Worm (Caenorhabditis elegans) whole organism, L1 larva: Measurements from ENCODE around the gene str-113.
A peak's percentile ranks its signal among the peaks of the same experiment; 100 is the strongest.
"Not testable (repeated sequence)": the region's sequence is repeated elsewhere in the genome, so short reads cannot be mapped to it uniquely, and the experiment has no call there.

Experiments
- C04F5.9 ChIP-seq: sonication (generic microtip); optimal IDR thresholded peaks from 2 replicates; lab custom pipeline; 2016; ENCODE audit warnings: missing genetic modification characterization, missing compliant biosample characterization
- Y116A8C.19 ChIP-seq: sonication (generic microtip); optimal IDR thresholded peaks from 2 replicates; lab custom pipeline; 2016; ENCODE audit warnings: missing compliant biosample characterization, missing genetic modification characterization, borderline replicate concordance
- ama-1 ChIP-seq: fragments of 150-350 bp; optimal IDR thresholded peaks from 2 replicates; lab custom pipeline; 2014
- blmp-1 ChIP-seq: fragments of 150-350 bp; optimal IDR thresholded peaks from 2 replicates; lab custom pipeline; 2014; ENCODE audit warnings: missing biosample characterization, missing genetic modification characterization
- ceh-8 ChIP-seq: fragments of 200-800 bp; sonication (Bioruptor generic); optimal IDR thresholded peaks from 2 replicates; lab custom pipeline; 2018; ENCODE audit warnings: mild to moderate bottlenecking, missing genetic modification characterization, moderate library complexity, missing compliant biosample characterization
- ceh-88 ChIP-seq: fragments of 200-800 bp; sonication (Bioruptor generic); IDR thresholded peaks from 2 replicates; pipeline ENCODE4 v1.3.6; 2022; ENCODE audit warnings: missing genetic modification characterization, missing compliant biosample characterization
- ceh-90 ChIP-seq: sonication (generic microtip); optimal IDR thresholded peaks from 2 replicates; lab custom pipeline; 2016; ENCODE audit warnings: missing genetic modification characterization, missing compliant biosample characterization
- ces-1 ChIP-seq: fragments of 150-350 bp; optimal IDR thresholded peaks from 2 replicates; lab custom pipeline; 2014; ENCODE audit warnings: missing biosample characterization, missing genetic modification reagents, missing genetic modification characterization
- dsc-1 ChIP-seq: sonication (generic microtip); optimal IDR thresholded peaks from 2 replicates; lab custom pipeline; 2016; ENCODE audit warnings: mild to moderate bottlenecking, missing genetic modification characterization, missing compliant biosample characterization
- efl-1 ChIP-seq, 4 experiments: fragments of 150-350 bp; optimal IDR thresholded peaks in 3 of 4; peaks in 1 of 4; 1 replicate in 1 of 4; 2 replicates in 3 of 4; lab custom pipeline; 2014; ENCODE audit warnings: missing biosample characterization in 2 of 4, missing genetic modification characterization in 2 of 4, missing genetic modification reagents in 2 of 4
- efl-3 ChIP-seq: fragments of 200-800 bp; sonication (Bioruptor generic); optimal IDR thresholded peaks from 2 replicates; lab custom pipeline; 2018; ENCODE audit warnings: mild to moderate bottlenecking, missing genetic modification characterization, missing compliant biosample characterization
- elt-2 ChIP-seq: sonication (generic microtip); optimal IDR thresholded peaks from 2 replicates; lab custom pipeline; 2016; ENCODE audit warnings: missing genetic modification characterization, mild to moderate bottlenecking, inconsistent platforms, missing compliant biosample characterization, missing genetic modification reagents
- elt-3 ChIP-seq, 6 experiments: fragments of 150-350 bp in 1 of 6; sonication (generic microtip); optimal IDR thresholded peaks; 2 replicates each; lab custom pipeline; 2017 to 2018; ENCODE audit warnings: missing biosample characterization in 6 of 6, missing genetic modification characterization in 6 of 6, inconsistent platforms in 1 of 6
- ets-5 ChIP-seq: fragments of 200-800 bp; sonication (Bioruptor generic); IDR thresholded peaks from 2 replicates; pipeline ENCODE4 v1.3.6; 2022; ENCODE audit warnings: missing genetic modification characterization, missing compliant biosample characterization
- fkh-4 ChIP-seq: sonication (generic microtip); optimal IDR thresholded peaks from 2 replicates; lab custom pipeline; 2016; ENCODE audit warnings: missing compliant biosample characterization, missing genetic modification characterization, borderline replicate concordance
- fkh-8 ChIP-seq: sonication (generic microtip); optimal IDR thresholded peaks from 2 replicates; lab custom pipeline; 2016; ENCODE audit warnings: mild to moderate bottlenecking, missing genetic modification characterization, missing compliant biosample characterization
- fos-1 ChIP-seq: fragments of 150-350 bp; optimal IDR thresholded peaks from 2 replicates; lab custom pipeline; 2014; ENCODE audit warnings: missing biosample characterization, missing genetic modification characterization
- grh-1 ChIP-seq: fragments of 200-800 bp; sonication (Bioruptor generic); IDR thresholded peaks from 2 replicates; pipeline ENCODE4 v1.3.6; 2022; ENCODE audit warnings: missing genetic modification reagents, missing genetic modification characterization, missing compliant biosample characterization
- hpl-2 ChIP-seq: fragments of 150-350 bp; optimal IDR thresholded peaks from 2 replicates; lab custom pipeline; 2014; ENCODE audit warnings: missing biosample characterization, missing genetic modification reagents, missing genetic modification characterization
- irx-1 ChIP-seq: sonication (generic microtip); optimal IDR thresholded peaks from 2 replicates; lab custom pipeline; 2016; ENCODE audit warnings: missing genetic modification characterization, missing compliant biosample characterization
- isw-1 ChIP-seq: fragments of 200-800 bp; sonication (Bioruptor generic); IDR thresholded peaks from 2 replicates; pipeline ENCODE4 v1.3.6; 2022; ENCODE audit warnings: missing genetic modification characterization, missing compliant biosample characterization
- lin-14 ChIP-seq: fragments of 200-800 bp; sonication (Bioruptor generic); optimal IDR thresholded peaks from 2 replicates; lab custom pipeline; 2018; ENCODE audit warnings: mild to moderate bottlenecking, missing genetic modification characterization, moderate library complexity, missing compliant biosample characterization
- lin-39 ChIP-seq: fragments of 150-350 bp; optimal IDR thresholded peaks from 2 replicates; lab custom pipeline; 2014; ENCODE audit warnings: missing biosample characterization, missing genetic modification reagents, missing genetic modification characterization
- mdl-1 ChIP-seq, 2 experiments: fragments of 150-350 bp; optimal IDR thresholded peaks; 2 replicates each; lab custom pipeline; 2014 to 2017; ENCODE audit warnings: missing biosample characterization in 2 of 2, missing genetic modification characterization in 2 of 2, inconsistent platforms in 1 of 2
- mef-2 ChIP-seq: fragments of 150-350 bp; optimal IDR thresholded peaks from 2 replicates; lab custom pipeline; 2014; ENCODE audit warnings: missing biosample characterization, missing genetic modification characterization
- nhr-12 ChIP-seq: sonication (generic microtip); optimal IDR thresholded peaks from 2 replicates; lab custom pipeline; 2017; ENCODE audit warnings: missing biosample characterization, missing genetic modification characterization
- nhr-237 ChIP-seq: fragments of 150-350 bp; optimal IDR thresholded peaks from 2 replicates; lab custom pipeline; 2014; ENCODE audit warnings: missing biosample characterization, missing genetic modification characterization
- nhr-28 ChIP-seq: fragments of 150-350 bp; optimal IDR thresholded peaks from 2 replicates; lab custom pipeline; 2014; ENCODE audit warnings: missing biosample characterization, missing genetic modification characterization
- nhr-47 ChIP-seq: sonication (generic microtip); optimal IDR thresholded peaks from 2 replicates; lab custom pipeline; 2016; ENCODE audit warnings: mild to moderate bottlenecking, missing genetic modification characterization, moderate library complexity, missing compliant biosample characterization
- nhr-71 ChIP-seq: sonication (generic microtip); optimal IDR thresholded peaks from 2 replicates; lab custom pipeline; 2016; ENCODE audit warnings: mild to moderate bottlenecking, missing genetic modification characterization, moderate library complexity, missing compliant biosample characterization
- nhr-77 ChIP-seq: fragments of 150-350 bp; optimal IDR thresholded peaks from 2 replicates; lab custom pipeline; 2014; ENCODE audit warnings: missing biosample characterization, missing genetic modification characterization
- nhr-90 ChIP-seq: sonication (generic microtip); optimal IDR thresholded peaks from 2 replicates; lab custom pipeline; 2016; ENCODE audit warnings: mild to moderate bottlenecking, missing genetic modification characterization, missing compliant biosample characterization; ENCODE audit not compliant: poor library complexity
- pag-3 ChIP-seq: sonication (generic microtip); optimal IDR thresholded peaks from 2 replicates; lab custom pipeline; 2017; ENCODE audit warnings: missing genetic modification characterization, mild to moderate bottlenecking, missing compliant biosample characterization, antibody characterized with exemption, borderline replicate concordance; ENCODE audit not compliant: insufficient read depth
- pax-3 ChIP-seq: fragments of 200-800 bp; sonication (Bioruptor generic); optimal IDR thresholded peaks from 2 replicates; lab custom pipeline; 2018; ENCODE audit warnings: mild to moderate bottlenecking, missing genetic modification characterization, moderate library complexity, missing compliant biosample characterization
- pqm-1 ChIP-seq: sonication (generic microtip); optimal IDR thresholded peaks from 3 replicates; lab custom pipeline; 2017; ENCODE audit warnings: missing biosample characterization, missing genetic modification characterization
- snu-23 ChIP-seq: sonication (generic microtip); optimal IDR thresholded peaks from 2 replicates; lab custom pipeline; 2016; ENCODE audit warnings: missing genetic modification characterization, missing compliant biosample characterization
- sox-4 ChIP-seq: sonication (generic microtip); optimal IDR thresholded peaks from 2 replicates; lab custom pipeline; 2016; ENCODE audit warnings: missing genetic modification characterization, missing compliant biosample characterization
- sptf-1 ChIP-seq: fragments of 150-350 bp; optimal IDR thresholded peaks from 2 replicates; lab custom pipeline; 2014; ENCODE audit warnings: missing biosample characterization, missing genetic modification characterization
- sup-37 ChIP-seq: fragments of 200-800 bp; sonication (Bioruptor generic); optimal IDR thresholded peaks from 2 replicates; lab custom pipeline; 2018; ENCODE audit warnings: mild to moderate bottlenecking, missing genetic modification characterization, missing compliant biosample characterization
- swsn-7 ChIP-seq: sonication (generic microtip); optimal IDR thresholded peaks from 2 replicates; lab custom pipeline; 2016; ENCODE audit warnings: missing genetic modification characterization, missing compliant biosample characterization
- tbx-2 ChIP-seq: sonication (generic microtip); optimal IDR thresholded peaks from 2 replicates; lab custom pipeline; 2016; ENCODE audit warnings: missing genetic modification characterization, missing compliant biosample characterization
- tlp-1 ChIP-seq: fragments of 150-350 bp; optimal IDR thresholded peaks from 2 replicates; lab custom pipeline; 2014; ENCODE audit warnings: missing biosample characterization, missing genetic modification characterization
- unc-130 ChIP-seq: fragments of 150-350 bp; optimal IDR thresholded peaks from 2 replicates; lab custom pipeline; 2017; ENCODE audit warnings: missing biosample characterization, missing genetic modification characterization, inconsistent platforms
- unc-98 ChIP-seq: fragments of 200-800 bp; sonication (Bioruptor generic); IDR thresholded peaks from 2 replicates; pipeline ENCODE4 v1.3.6; 2022; ENCODE audit warnings: missing genetic modification characterization, missing compliant biosample characterization
- vab-15 ChIP-seq: sonication (generic microtip); optimal IDR thresholded peaks from 2 replicates; lab custom pipeline; 2017; ENCODE audit warnings: missing genotype, mild to moderate bottlenecking, missing genetic modification characterization, missing compliant biosample characterization
- xbp-1 ChIP-seq: sonication (generic microtip); optimal IDR thresholded peaks from 2 replicates; lab custom pipeline; 2016; ENCODE audit warnings: missing genetic modification characterization, missing compliant biosample characterization
- zag-1 ChIP-seq: fragments of 150-350 bp; optimal IDR thresholded peaks from 2 replicates; lab custom pipeline; 2014; ENCODE audit warnings: missing biosample characterization, missing genetic modification characterization

Gene str-113

ce11 chrV:3631591-3631990, 35.2 kb downstream of the str-113 start, which contains the start of gene F59B1.6:
Gene F59B1.6 (minus strand): TSS chrV:3631691.
- TF ChIP-seq efl-1 (optimal IDR thresholded peaks at IDR 0.05; lab: Kevin White, UChicago): no peak
- no peak for TF ChIP-seq efl-1 (GFP tag; optimal IDR thresholded peaks at IDR 0.05 in 1 of 2; lab: Kevin White, UChicago)
- TF ChIP-seq grh-1 (GFP tag; lab: Robert Waterston, UW): no peak
- TF ChIP-seq pax-3 (tag; lab: Kevin White, UChicago): no peak
- TF ChIP-seq pag-3 (tag; lab: Kevin White, UChicago): no peak
- no peak for TF ChIP-seq nhr-77 (tag; lab: Kevin White, UChicago)
- TF ChIP-seq fkh-4 (tag; lab: Kevin White, UChicago): no peak
- no peak for TF ChIP-seq blmp-1 (tag; lab: Kevin White, UChicago)
- TF ChIP-seq pqm-1 (tag; lab: Kevin White, UChicago): no peak
- no peak for TF ChIP-seq ceh-90 (tag; lab: Kevin White, UChicago)

DNA sequence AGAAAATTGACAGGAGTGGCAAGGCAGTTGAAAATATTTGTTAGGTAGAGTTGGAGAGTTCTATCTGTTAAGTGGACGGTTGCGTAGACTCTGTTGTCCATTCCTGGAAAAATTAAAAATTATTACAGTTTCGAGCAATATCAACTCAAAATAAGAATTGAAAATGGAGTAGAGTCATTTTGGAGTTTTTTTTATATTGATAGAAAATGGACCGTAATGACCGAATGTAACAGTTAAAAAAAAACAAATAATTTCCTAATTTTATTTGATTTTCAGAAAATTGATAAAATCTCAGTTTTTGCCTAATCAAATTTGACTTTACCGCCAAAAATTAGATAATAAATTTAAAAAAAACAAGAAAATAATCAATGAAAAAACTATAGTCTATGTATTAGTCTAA, 39.8 kb downstream of the str-113 start, which contains the start of gene F59B1.4:
TSS of gene F59B1.4 (minus strand) at position 101 of the 400 bp plus-strand sequence.
- TF ChIP-seq lin-14 (no peak), nhr-28 (tag; lab: Kevin White, UChicago) (no peak), mef-2 (no peak), tbx-2 (no peak), mdl-1 (tag; optimal IDR thresholded peaks at IDR 0.05; lab: Kevin White, UChicago) (no peak), nhr-71 (tag; lab: Kevin White, UChicago) (no peak), blmp-1 (tag; lab: Kevin White, UChicago) (no peak), irx-1 (no peak), grh-1 (GFP tag; lab: Robert Waterston, UW) (no peak), elt-2 (tag; lab: Kevin White, UChicago) (no peak), ceh-8 (GFP tag; lab: Kevin White, UChicago) (no peak)

ce11 chrV:3620608-3621007, 46.2 kb downstream of the str-113 start, which contains the start of gene srx-93:
Gene srx-93 (minus strand): TSS chrV:3620708.
- TF ChIP-seq sup-37 (GFP tag; lab: Kevin White, UChicago); nhr-12 (tag; lab: Kevin White, UChicago); fkh-8: not testable (repeated sequence)

DNA sequence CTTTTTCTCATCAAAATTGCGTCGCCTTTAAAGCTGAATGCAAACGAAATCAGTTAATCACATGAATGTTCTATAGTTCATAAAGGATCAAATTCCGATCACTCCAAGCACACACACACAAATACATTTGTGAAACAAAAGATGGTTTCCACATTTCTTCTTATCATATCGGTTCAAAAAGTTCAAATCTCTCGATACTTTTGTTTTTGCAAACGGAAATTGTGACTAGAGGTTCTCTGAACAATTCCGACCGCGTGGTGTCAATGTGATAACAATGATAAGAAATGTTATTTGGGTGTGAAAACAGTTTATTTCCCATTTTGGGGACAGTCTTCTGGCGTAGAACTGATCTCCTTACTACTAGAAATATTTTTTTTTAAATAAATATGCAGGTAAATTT, 49.9 kb downstream of the str-113 start:
- TF ChIP-seq ceh-88 (GFP tag; lab: Robert Waterston, UW): no peak
- no peak for TF ChIP-seq dsc-1 (tag; lab: Kevin White, UChicago)
- TF ChIP-seq tlp-1 (tag; lab: Kevin White, UChicago): no peak
- TF ChIP-seq xbp-1 (tag; lab: Kevin White, UChicago): no peak
- no peak for TF ChIP-seq nhr-47 (tag; lab: Kevin White, UChicago)
- TF ChIP-seq pqm-1 (tag; lab: Kevin White, UChicago): no peak
- TF ChIP-seq nhr-28 (tag; lab: Kevin White, UChicago): no peak
- TF ChIP-seq fkh-8: no peak
- TF ChIP-seq pax-3 (tag; lab: Kevin White, UChicago): no peak
- no peak for TF ChIP-seq nhr-237 (tag; lab: Kevin White, UChicago)
- TF ChIP-seq swsn-7 (tag; lab: Kevin White, UChicago): no peak
- TF ChIP-seq elt-3 (tag; optimal IDR thresholded peaks at IDR 0.05; lab: Kevin White, UChicago): peak in 4 of 6 experiments; percentile 47 to 99 (median 65)
- TF ChIP-seq sptf-1 (tag; lab: Kevin White, UChicago): no peak
- TF ChIP-seq ces-1 (GFP tag; lab: Kevin White, UChicago): no peak
- TF ChIP-seq efl-3 (GFP tag; lab: Kevin White, UChicago): no peak
- no peak for TF ChIP-seq lin-39 (tag; lab: Kevin White, UChicago)
- no peak for TF ChIP-seq vab-15 (tag; lab: Kevin White, UChicago)
- TF ChIP-seq sox-4: no peak
- TF ChIP-seq ama-1 (lab: Kevin White, UChicago): no peak
- TF ChIP-seq Y116A8C.19 (tag; lab: Kevin White, UChicago): no peak
- TF ChIP-seq snu-23 (GFP tag; lab: Kevin White, UChicago): no peak
- TF ChIP-seq ets-5 (GFP tag; lab: Robert Waterston, UW): no peak
- TF ChIP-seq unc-98 (GFP tag; lab: Robert Waterston, UW): no peak
- no peak for TF ChIP-seq C04F5.9 (tag; lab: Kevin White, UChicago)
- no peak for TF ChIP-seq zag-1 (tag; lab: Kevin White, UChicago)
- no peak for TF ChIP-seq nhr-90
- peak; percentile 46 for TF ChIP-seq unc-130 (tag; lab: Kevin White, UChicago)
- TF ChIP-seq grh-1 (GFP tag; lab: Robert Waterston, UW): no peak
- no peak for TF ChIP-seq isw-1
- TF ChIP-seq hpl-2: no peak
- TF ChIP-seq fos-1: no peak
- no peak for TF ChIP-seq nhr-77 (tag; lab: Kevin White, UChicago)
